Worm (Caenorhabditis elegans) whole organism, L4 larva: ENCODE data around the gene npl-10.
"Not testable (repeated sequence)": the region's sequence is repeated elsewhere in the genome, so short reads cannot be mapped to it uniquely, and the experiment has no call there.

ENCODE experiments used
- R02D3.7 ChIP-seq: fragments of 150-350 bp; sonication (generic microtip); optimal IDR thresholded peaks from 3 replicates; lab custom pipeline; 2014; ENCODE audit warnings: missing biosample characterization, missing genetic modification characterization
- T26A8.4 ChIP-seq: fragments of 200-800 bp; sonication (Bioruptor generic); IDR thresholded peaks from 2 replicates; pipeline ENCODE4 v1.3.6; 2022; ENCODE audit warnings: missing genetic modification characterization, missing compliant biosample characterization
- Y75B8A.6 ChIP-seq: fragments of 200-800 bp; sonication (Bioruptor generic); IDR thresholded peaks from 2 replicates; pipeline ENCODE4 v1.3.6; 2022; ENCODE audit warnings: missing genetic modification reagents, missing genetic modification characterization, missing compliant biosample characterization
- attf-4 ChIP-seq: sonication (generic microtip); optimal IDR thresholded peaks from 3 replicates; lab custom pipeline; 2017; ENCODE audit warnings: missing biosample characterization, missing genetic modification characterization
- mdl-1 ChIP-seq, 2 experiments: fragments of 150-350 bp in 1 of 2; sonication (generic microtip) in 1 of 2; optimal IDR thresholded peaks; 2 replicates each; lab custom pipeline; 2014 to 2017; ENCODE audit warnings: missing biosample characterization in 2 of 2, missing genetic modification characterization in 2 of 2
- nhr-76 ChIP-seq: fragments of 150-350 bp; optimal IDR thresholded peaks from 2 replicates; lab custom pipeline; 2014; ENCODE audit warnings: missing biosample characterization, missing genetic modification characterization
- pqm-1 ChIP-seq: sonication (generic microtip); optimal IDR thresholded peaks from 2 replicates; lab custom pipeline; 2017; ENCODE audit warnings: missing biosample characterization, missing genetic modification characterization

- not testable (repeated sequence) for TF ChIP-seq R02D3.7 (tag; lab: Kevin White, UChicago); T26A8.4 (GFP tag; lab: Robert Waterston, UW); nhr-76 (tag; lab: Kevin White, UChicago); attf-4 (tag; lab: Kevin White, UChicago); mdl-1 (tag; optimal IDR thresholded peaks at IDR 0.05; lab: Kevin White, UChicago); pqm-1 (tag; lab: Kevin White, UChicago)
- peak; percentile 92; the same call in 1 of the 2 replicates for TF ChIP-seq Y75B8A.6
Observed at ce11 chrIII:3897116-3897845, 38.4 kb downstream of the npl-10 start.
